Worm (Caenorhabditis elegans): Measurements from ENCODE around the gene txdc-12.1.
A peak's percentile ranks its signal among the peaks of the same experiment; 100 is the strongest.

Gene txdc-12.1

ce11 chrII:12240088-12240487 lies at the start of gene txdc-12.1:
Gene txdc-12.1, plus strand, starts transcription at chrII:12240388.
- TF ChIP-seq cog-1 (tag; optimal IDR thresholded peaks at IDR 0.05) (no peak), ztf-23 (GFP tag; IDR thresholded peaks at IDR 0.05) (no peak), ref-1 (GFP tag; conservative IDR thresholded peaks at IDR 0.05) (no peak), tab-1 (GFP tag; IDR thresholded peaks at IDR 0.05) (no peak), med-1 (GFP tag; optimal IDR thresholded peaks at IDR 0.05; ENCODE audit: insufficient read depth) (no peak), klf-2 (GFP tag; conservative IDR thresholded peaks at IDR 0.05) (no peak), ztf-29 (GFP tag; IDR thresholded peaks at IDR 0.05) (no peak), flt-1 (GFP tag; IDR thresholded peaks at IDR 0.05) (no peak), T22C8.4 (GFP tag; IDR thresholded peaks at IDR 0.05) (no peak)

ce11 chrII:12199209-12199608 lies 41.0 kb upstream of the txdc-12.1 start:
- TF ChIP-seq ztf-23 (GFP tag; IDR thresholded peaks at IDR 0.05), result no peak
- TF ChIP-seq flt-1 (GFP tag; IDR thresholded peaks at IDR 0.05), result no peak
- TF ChIP-seq ztf-29 (GFP tag; IDR thresholded peaks at IDR 0.05), result no peak
- TF ChIP-seq T22C8.4 (GFP tag; IDR thresholded peaks at IDR 0.05), result peak; percentile 76

ce11 chrII:12199912-12200637 lies 40.1 kb upstream of the txdc-12.1 start, which contains the start of gene polg-1:
Gene polg-1, minus strand, starts transcription at chrII:12199962.
- TF ChIP-seq T22C8.4 (GFP tag; IDR thresholded peaks at IDR 0.05) (peak; percentile 80), flt-1 (GFP tag; IDR thresholded peaks at IDR 0.05) (no peak), klf-2 (GFP tag; conservative IDR thresholded peaks at IDR 0.05) (0 out of 2 replicates have a peak, but pooled peaks have one; percentile 21)

ce11 chrII:12202281-12202680 lies 37.9 kb upstream of the txdc-12.1 start, which contains the start of gene trpp-5:
Gene trpp-5, minus strand, starts transcription at chrII:12202381.
- TF ChIP-seq klf-2 (GFP tag; conservative IDR thresholded peaks at IDR 0.05) (no peak), tab-1 (GFP tag; IDR thresholded peaks at IDR 0.05) (no peak), T22C8.4 (GFP tag; IDR thresholded peaks at IDR 0.05) (no peak)

- TF ChIP-seq T22C8.4 (GFP tag; IDR thresholded peaks at IDR 0.05), result no peak
- TF ChIP-seq ref-1 (GFP tag; conservative IDR thresholded peaks at IDR 0.05), result no peak
- TF ChIP-seq klf-2 (GFP tag; conservative IDR thresholded peaks at IDR 0.05), result no peak
- no peak for TF ChIP-seq flt-1 (GFP tag; IDR thresholded peaks at IDR 0.05)
- no peak for TF ChIP-seq ztf-23 (GFP tag; IDR thresholded peaks at IDR 0.05)
- no peak for TF ChIP-seq tab-1 (GFP tag; IDR thresholded peaks at IDR 0.05)
- TF ChIP-seq ztf-29 (GFP tag; IDR thresholded peaks at IDR 0.05), result no peak
- TF ChIP-seq cog-1 (tag; optimal IDR thresholded peaks at IDR 0.05), result no peak
- TF ChIP-seq med-1 (GFP tag; optimal IDR thresholded peaks at IDR 0.05; ENCODE audit: insufficient read depth), result no peak
Measured at ce11 chrII:12202921-12203320, 37.3 kb upstream of the txdc-12.1 start, which contains the start of gene aqp-12. Gene aqp-12, plus strand, starts transcription at chrII:12203221.

- TF ChIP-seq klf-2 (GFP tag; conservative IDR thresholded peaks at IDR 0.05), result no peak
- no peak for TF ChIP-seq tab-1 (GFP tag; IDR thresholded peaks at IDR 0.05)
- no peak for TF ChIP-seq med-1 (GFP tag; optimal IDR thresholded peaks at IDR 0.05; ENCODE audit: insufficient read depth)
- no peak for TF ChIP-seq ref-1 (GFP tag; conservative IDR thresholded peaks at IDR 0.05)
- no peak for TF ChIP-seq ztf-23 (GFP tag; IDR thresholded peaks at IDR 0.05)
- TF ChIP-seq ztf-29 (GFP tag; IDR thresholded peaks at IDR 0.05), result no peak
- TF ChIP-seq flt-1 (GFP tag; IDR thresholded peaks at IDR 0.05), result no peak
- TF ChIP-seq cog-1 (tag; optimal IDR thresholded peaks at IDR 0.05), result no peak
- no peak for TF ChIP-seq T22C8.4 (GFP tag; IDR thresholded peaks at IDR 0.05)
Measured at ce11 chrII:12204617-12205016, 35.6 kb upstream of the txdc-12.1 start.

ce11 chrII:12208741-12209140 lies 31.4 kb upstream of the txdc-12.1 start:
- TF ChIP-seq klf-2 (GFP tag; conservative IDR thresholded peaks at IDR 0.05), result no peak
- TF ChIP-seq ref-1 (GFP tag; conservative IDR thresholded peaks at IDR 0.05), result no peak
- no peak for TF ChIP-seq cog-1 (tag; optimal IDR thresholded peaks at IDR 0.05)
- no peak for TF ChIP-seq flt-1 (GFP tag; IDR thresholded peaks at IDR 0.05)
- 0 out of 2 replicates have a peak, but pooled peaks have one; percentile 6 for TF ChIP-seq T22C8.4 (GFP tag; IDR thresholded peaks at IDR 0.05)
- no peak for TF ChIP-seq ztf-29 (GFP tag; IDR thresholded peaks at IDR 0.05)
- no peak for TF ChIP-seq med-1 (GFP tag; optimal IDR thresholded peaks at IDR 0.05; ENCODE audit: insufficient read depth)

ce11 chrII:12211652-12212245 lies 28.4 kb upstream of the txdc-12.1 start:
- TF ChIP-seq flt-1 (GFP tag; IDR thresholded peaks at IDR 0.05) (no peak), cog-1 (tag; optimal IDR thresholded peaks at IDR 0.05) (no peak), med-1 (GFP tag; optimal IDR thresholded peaks at IDR 0.05; ENCODE audit: insufficient read depth) (no peak), tab-1 (GFP tag; IDR thresholded peaks at IDR 0.05) (no peak), ztf-23 (GFP tag; IDR thresholded peaks at IDR 0.05) (no peak), ref-1 (GFP tag; conservative IDR thresholded peaks at IDR 0.05) (no peak)

- TF ChIP-seq med-1 (GFP tag; optimal IDR thresholded peaks at IDR 0.05; ENCODE audit: insufficient read depth) (no peak), tab-1 (GFP tag; IDR thresholded peaks at IDR 0.05) (no peak), cog-1 (tag; optimal IDR thresholded peaks at IDR 0.05) (no peak)
Measured at ce11 chrII:12214562-12214961, 25.6 kb upstream of the txdc-12.1 start.

- TF ChIP-seq ztf-23 (GFP tag; IDR thresholded peaks at IDR 0.05), result no peak; the same call in 1 of the 2 replicates
- TF ChIP-seq cog-1 (tag; optimal IDR thresholded peaks at IDR 0.05), result peak; percentile 61
- TF ChIP-seq T22C8.4 (GFP tag; IDR thresholded peaks at IDR 0.05), result no peak
- 0 out of 2 replicates have a peak, but pooled peaks have one; percentile 61 for TF ChIP-seq tab-1 (GFP tag; IDR thresholded peaks at IDR 0.05)
- peak; percentile 71; the same call in 1 of the 2 replicates for TF ChIP-seq flt-1 (GFP tag; IDR thresholded peaks at IDR 0.05)
Measured at ce11 chrII:12222524-12222923, 17.7 kb upstream of the txdc-12.1 start.

All from whole organism, midembryonic.